Fruit fly (Drosophila melanogaster) whole organism, embryonic: ENCODE measurements around the gene Myo10A.

Experiments
- CG16863 ChIP-seq: fragments of 200-800 bp; sonication (Bioruptor generic); optimal IDR thresholded peaks from 3 replicates; lab custom pipeline; 2016; ENCODE audit warnings: missing biosample characterization, missing genetic modification characterization
- CG17612 ChIP-seq: fragments of 200-800 bp; sonication (Bioruptor generic); IDR thresholded peaks from 2 replicates; pipeline ENCODE4 v1.3.6; 2022; ENCODE audit warnings: missing biosample characterization, missing genetic modification characterization
- CG6683 ChIP-seq: fragments of 200-800 bp; sonication (Bioruptor generic); optimal IDR thresholded peaks from 2 replicates; lab custom pipeline; 2017; ENCODE audit warnings: missing biosample characterization, mild to moderate bottlenecking, missing genetic modification characterization, missing genetic modification reagents
- CG6791 ChIP-seq: fragments of 200-800 bp; sonication (Bioruptor generic); IDR thresholded peaks from 3 replicates; pipeline ENCODE4 v1.3.6; 2022; ENCODE audit warnings: missing biosample characterization, missing genetic modification characterization; ENCODE audit not compliant: partially characterized antibody
- CG7987 ChIP-seq: fragments of 200-800 bp; sonication (Bioruptor generic); optimal IDR thresholded peaks from 2 replicates; lab custom pipeline; 2018; ENCODE audit warnings: missing biosample characterization, mild to moderate bottlenecking, missing genetic modification characterization, moderate library complexity
- CG8290 ChIP-seq, 3 experiments: fragments of 200-800 bp; sonication (Bioruptor generic); optimal IDR thresholded peaks; 2 replicates each; lab custom pipeline; 2016 to 2019; ENCODE audit warnings: missing biosample characterization in 3 of 3, missing genetic modification characterization in 3 of 3, mild to moderate bottlenecking in 2 of 3, moderate library complexity in 1 of 3
- Chrac-16 ChIP-seq: fragments of 200-800 bp; sonication (Bioruptor generic); optimal IDR thresholded peaks from 3 replicates; lab custom pipeline; 2016; ENCODE audit warnings: missing biosample characterization, missing genetic modification characterization
- br ChIP-seq: fragments of >200 bp; optimal IDR thresholded peaks from 2 replicates; lab custom pipeline; 2017
- gem ChIP-seq: fragments of 200-800 bp; sonication (Bioruptor generic); optimal IDR thresholded peaks from 2 replicates; lab custom pipeline; 2019; ENCODE audit warnings: missing biosample characterization, mild to moderate bottlenecking, missing genetic modification characterization, moderate library complexity

DNA sequence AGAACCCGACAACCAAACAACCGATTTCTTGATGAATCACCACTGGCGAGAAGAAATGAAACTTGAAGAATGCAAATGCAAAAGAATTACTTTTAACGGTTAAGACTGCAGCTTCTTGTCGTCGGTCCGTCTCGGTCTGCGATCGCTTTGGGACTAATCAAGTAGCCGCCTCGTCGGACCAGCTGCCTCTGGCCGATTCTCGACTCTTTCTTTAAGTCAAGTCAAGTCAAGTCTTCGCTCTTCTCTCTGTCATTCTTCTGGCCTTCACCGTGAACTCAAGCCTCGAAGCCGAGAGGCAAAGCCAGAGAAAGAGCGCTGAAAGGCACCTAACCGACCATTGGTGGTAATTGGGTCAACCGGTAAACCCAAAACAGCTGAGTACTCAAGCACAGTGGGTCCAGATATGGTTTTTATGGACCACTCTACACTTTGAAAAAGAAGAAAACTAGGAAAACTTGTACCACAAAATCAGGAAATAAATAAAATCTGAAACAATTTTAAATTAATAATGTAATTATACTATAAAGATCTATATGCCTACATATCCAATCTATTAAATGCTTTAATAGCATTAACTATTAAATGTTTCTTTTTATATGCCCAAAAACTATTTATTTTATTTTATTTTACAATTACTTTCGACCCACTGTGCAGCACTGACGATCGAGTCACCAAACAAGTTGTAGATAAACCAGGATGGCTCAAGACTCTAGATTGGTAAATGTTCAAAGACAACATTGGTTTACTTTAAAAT lies 36.5 kb downstream of the Myo10A start, which contains the start of gene C901:
- TF ChIP-seq gem (tag; lab: Kevin White, UChicago) (peak; percentile 90), CG8290 (GFP tag; optimal IDR thresholded peaks at IDR 0.05; lab: Kevin White, UChicago) (no peak), CG8290 (tag; optimal IDR thresholded peaks at IDR 0.05; lab: Kevin White, UChicago) (no peak), CG6683 (GFP tag; lab: Kevin White, UChicago) (peak; percentile 25), CG17612 (GFP tag; lab: Robert Waterston, UW) (no peak), Chrac-16 (GFP tag; lab: Kevin White, UChicago) (peak; percentile 18), br (lab: Kevin White, UChicago) (no peak), CG16863 (GFP tag; lab: Kevin White, UChicago) (no peak), CG7987 (GFP tag; lab: Kevin White, UChicago) (no peak), CG6791 (no peak)
